Fruit fly (Drosophila melanogaster): ENCODE results near the gene org-1.
A peak's percentile ranks its signal among the peaks of the same experiment; 100 is the strongest.

The org-1 gene

DNA sequence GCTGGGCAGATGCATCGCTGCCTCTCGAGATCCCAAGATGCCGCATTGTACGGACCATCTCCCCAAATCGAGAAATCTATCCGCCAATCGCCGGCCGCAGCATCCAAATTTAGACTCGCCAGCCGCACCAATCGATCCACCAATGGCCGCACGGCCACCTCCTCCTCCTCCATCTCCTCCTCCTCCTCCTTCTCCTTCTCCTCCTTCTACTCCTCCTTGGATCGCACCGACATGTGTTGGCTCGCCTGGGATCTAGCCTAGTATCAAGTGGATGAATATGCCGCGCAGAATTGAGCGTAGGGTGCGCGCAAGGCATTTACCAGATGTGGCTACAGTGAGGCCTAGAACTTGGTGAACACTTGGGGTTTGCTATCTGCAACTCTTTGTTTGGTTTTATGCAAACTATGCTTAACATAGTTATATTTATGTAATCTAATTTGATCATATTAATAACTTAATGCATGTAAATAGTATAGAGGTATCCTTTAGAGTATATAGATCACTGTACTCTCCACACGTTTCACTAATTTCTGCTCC is at the start of gene org-1:
Gene org-1, minus strand, starts transcription at position 51 of the 537 bp plus-strand sequence.
- TF ChIP-seq CG17801 (GFP tag; optimal IDR thresholded peaks at IDR 0.05; ENCODE audit: partially characterized antibody) = peak; percentile 89

DNA sequence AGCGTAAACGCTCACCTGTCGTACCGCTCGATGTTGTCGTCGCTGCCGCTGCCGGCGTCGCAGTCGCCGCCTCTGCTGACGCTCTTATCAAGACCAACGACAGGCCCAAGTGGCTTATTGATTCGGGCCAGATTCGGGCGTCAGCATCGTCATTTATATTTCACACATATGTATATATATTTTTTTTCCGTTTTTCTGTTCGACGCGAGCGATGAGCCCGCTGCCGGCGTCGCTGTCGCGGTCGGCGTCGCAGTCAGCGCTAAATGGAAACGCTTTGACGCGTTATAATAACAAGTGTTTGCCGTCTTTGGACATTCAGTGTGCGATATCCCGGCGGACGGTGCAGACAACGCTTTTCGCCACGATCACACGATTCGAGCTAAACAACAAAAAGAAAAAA is 47.2 kb upstream of the org-1 start:
- no peak for TF ChIP-seq CG17801 (GFP tag; optimal IDR thresholded peaks at IDR 0.05; ENCODE audit: partially characterized antibody)

DNA sequence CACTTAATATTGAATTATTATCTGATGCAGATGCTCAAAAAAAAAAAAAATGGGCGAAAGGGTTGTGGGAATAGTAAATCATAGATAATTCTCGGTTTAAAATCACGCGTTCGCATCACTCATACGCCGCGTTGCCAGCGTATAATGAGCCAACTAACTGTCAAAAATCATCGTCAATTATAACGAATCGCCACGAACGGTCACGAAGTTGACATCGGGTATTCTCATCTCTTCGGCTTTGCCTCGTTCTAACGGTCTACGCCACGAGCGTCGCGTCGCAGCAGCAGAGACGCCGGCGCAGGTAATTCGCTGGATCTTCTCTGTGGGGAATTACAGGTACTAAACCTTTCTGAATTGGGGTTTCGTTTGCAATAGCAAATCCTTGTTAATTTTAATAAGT is 46.5 kb upstream of the org-1 start:
- no peak for TF ChIP-seq CG17801 (GFP tag; optimal IDR thresholded peaks at IDR 0.05; ENCODE audit: partially characterized antibody)

DNA sequence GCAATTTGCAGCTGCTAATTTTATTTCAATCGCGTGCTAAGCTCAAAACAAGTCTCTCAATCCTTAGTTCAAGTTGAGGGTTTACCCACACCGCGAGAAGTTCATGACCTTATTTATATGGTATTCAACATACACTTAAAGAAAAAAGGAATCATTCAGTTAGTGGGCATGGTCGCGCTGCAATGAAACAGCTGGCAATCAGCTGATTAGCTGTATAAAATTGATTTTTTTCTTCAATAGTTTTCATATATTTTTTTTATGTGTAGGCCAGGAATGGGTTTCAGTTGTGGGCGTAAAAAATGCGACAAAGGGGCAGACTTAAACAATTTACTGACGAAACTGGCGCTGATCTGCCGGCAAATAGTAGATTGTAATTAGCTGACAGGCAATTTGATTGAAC is 44.3 kb upstream of the org-1 start:
- no peak for TF ChIP-seq CG17801 (GFP tag; optimal IDR thresholded peaks at IDR 0.05; ENCODE audit: partially characterized antibody)

DNA sequence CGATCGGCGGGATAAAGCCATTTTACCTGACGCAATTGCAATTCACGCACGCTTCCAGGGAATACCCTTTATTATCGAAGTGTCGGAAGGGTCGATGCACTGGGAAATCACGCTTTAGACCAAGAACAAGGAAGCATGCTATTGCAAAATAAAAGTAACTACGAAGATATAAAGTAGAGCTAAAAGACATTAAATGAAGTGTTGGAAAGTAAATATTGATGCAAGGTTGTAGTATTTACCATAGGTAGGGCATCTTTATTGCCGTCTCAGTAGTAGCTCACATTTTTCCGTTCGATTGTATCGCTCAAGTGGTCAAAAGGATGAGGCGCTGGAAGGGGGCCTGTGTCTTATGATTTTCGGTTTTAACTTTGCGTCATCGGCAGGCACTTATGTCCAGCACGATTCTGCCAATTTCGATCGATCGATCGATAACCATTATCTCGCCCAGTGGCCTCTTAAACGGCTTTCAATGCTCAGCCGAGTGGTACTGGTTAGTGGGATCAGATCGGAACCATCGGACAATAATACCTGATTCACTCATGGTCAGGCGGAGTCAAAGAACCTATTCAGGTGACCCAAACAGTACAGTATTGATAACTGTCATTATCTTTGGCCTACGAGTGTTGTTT is 42.8 kb upstream of the org-1 start:
- no peak for TF ChIP-seq CG17801 (GFP tag; optimal IDR thresholded peaks at IDR 0.05; ENCODE audit: partially characterized antibody)

DNA sequence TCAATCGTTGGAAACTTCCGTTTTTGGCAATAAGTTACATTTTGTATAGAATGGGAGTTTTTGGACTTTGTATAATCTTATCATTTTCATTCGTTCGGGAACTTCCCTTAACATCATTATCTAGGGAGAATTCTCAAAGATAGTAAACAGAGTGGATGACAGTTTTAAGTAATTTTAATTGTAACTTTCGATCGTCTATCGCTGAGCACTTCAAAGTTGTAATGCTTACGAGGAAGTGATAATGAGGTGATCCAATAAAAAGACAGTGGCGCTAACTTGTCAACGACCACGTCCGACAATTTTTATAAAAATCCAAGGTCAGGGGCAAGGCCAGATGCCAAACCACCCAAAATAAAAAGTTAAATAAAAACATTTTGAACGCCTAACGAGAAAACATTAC is 41.5 kb upstream of the org-1 start:
- TF ChIP-seq CG17801 (GFP tag; optimal IDR thresholded peaks at IDR 0.05; ENCODE audit: partially characterized antibody) = no peak

DNA sequence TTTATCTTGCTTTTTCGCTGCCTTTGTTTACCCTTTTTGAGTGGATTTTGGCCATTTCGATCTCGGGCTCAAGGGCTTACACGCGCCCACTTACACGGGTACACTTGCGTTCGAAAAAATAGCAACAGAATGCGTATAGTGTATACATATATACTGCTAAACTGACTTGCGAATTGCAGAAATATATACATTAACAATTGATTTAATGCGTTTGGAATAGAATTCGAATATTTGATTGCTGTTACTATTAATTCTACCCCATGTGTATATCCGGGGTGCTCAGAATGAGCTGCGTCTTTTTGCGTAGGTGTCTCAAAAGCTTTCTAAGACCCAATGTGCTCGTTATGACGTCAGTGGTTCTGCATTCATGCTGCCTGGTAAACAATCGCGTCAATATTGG is 38.6 kb upstream of the org-1 start:
- TF ChIP-seq CG17801 (GFP tag; optimal IDR thresholded peaks at IDR 0.05; ENCODE audit: partially characterized antibody) = no peak

DNA sequence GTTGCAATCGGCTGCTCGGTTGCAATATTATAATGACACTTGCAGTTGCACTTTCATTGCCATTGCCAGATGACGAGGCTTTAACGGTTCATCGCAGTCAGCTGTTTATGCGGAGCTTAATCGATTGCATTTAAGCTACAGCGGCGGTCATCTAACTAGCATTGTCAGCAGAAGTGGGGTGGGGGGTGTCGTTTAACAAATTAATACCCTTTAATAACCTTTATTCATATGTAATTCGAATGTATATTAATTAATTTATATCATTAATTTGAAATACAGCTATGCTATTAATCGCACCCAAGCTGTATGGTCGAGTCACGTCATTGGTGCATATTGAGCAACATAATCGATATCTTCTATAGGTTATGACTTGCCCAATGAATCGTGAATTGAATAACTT is 38.0 kb upstream of the org-1 start:
- no peak for TF ChIP-seq CG17801 (GFP tag; optimal IDR thresholded peaks at IDR 0.05; ENCODE audit: partially characterized antibody)

DNA sequence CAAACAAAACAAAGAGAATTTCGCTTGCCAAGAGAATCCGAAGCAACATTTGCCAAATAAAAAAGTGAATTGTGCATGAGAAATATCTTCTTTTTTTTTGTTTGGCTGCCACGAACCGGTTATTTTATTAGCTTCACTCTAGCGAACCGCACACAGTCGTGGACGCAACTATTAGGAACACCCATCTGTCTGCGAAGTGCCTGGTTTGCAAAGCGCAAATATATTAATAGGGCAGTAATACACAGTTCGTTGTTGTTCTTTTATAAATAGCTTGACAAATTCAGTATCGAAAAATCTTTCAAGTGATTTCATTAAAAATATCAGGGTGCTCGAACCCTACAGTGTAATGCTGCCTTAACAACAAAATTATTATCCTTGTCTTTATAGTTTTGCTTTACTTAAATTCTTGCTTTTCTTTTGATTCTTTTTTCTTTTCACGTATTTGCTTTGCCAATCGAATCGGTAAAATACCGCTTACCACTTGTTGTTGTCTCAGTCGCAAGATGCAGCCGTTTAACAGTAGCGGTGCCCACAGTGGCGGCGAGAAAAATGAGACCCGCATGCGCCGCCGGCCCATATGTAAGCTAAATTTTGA is 36.7 kb upstream of the org-1 start:
- no peak for TF ChIP-seq CG17801 (GFP tag; optimal IDR thresholded peaks at IDR 0.05; ENCODE audit: partially characterized antibody)

DNA sequence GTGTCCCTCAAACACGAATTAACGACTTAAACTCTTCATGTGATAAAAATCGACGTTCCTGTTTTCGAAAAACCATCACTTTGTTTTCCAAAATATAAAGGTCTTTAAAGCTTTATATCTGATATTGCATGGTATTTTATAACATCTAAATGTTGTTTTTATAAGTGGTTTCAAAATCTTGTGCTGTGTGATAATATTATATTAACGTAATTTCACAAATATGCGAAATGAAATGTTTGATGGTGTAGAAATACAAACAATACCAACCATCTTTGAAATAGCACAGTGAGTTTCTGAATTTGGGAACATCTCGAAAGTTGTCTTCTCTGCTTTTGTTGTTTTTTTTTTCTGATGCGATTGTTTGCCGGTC is 36.1 kb upstream of the org-1 start:
- no peak for TF ChIP-seq CG17801 (GFP tag; optimal IDR thresholded peaks at IDR 0.05; ENCODE audit: partially characterized antibody)

DNA sequence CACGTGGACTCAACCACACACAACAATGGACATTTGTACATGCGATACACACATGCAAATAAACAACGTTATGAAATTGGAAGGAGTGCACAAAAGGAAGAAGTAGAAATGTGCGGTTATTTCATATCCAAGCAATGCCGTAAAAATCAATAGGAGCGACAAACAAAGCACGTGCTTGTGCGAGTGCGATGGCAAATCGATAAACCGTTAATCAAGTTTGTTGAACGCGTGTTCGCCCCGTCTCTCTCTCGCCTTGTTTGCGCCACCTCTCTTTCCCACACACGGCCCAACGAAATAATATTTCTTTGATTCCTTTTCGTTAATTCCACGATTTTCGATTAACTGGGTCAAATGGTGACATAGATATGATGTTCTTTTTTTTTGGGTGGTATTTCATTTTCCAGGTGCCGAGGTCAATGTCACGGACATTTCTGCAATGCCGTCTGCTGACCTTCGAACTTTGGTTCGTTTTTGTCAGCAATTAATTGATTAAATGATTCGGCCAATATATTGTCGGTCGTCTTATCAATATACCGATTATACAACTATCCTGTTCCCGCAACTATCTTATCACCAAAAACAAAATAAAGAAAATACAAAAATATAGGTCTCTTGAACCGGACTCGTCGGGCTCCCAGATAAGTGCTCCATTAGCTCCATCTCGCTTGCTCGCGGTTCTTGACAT is 35.6 kb upstream of the org-1 start:
- no peak for TF ChIP-seq CG17801 (GFP tag; optimal IDR thresholded peaks at IDR 0.05; ENCODE audit: partially characterized antibody)

DNA sequence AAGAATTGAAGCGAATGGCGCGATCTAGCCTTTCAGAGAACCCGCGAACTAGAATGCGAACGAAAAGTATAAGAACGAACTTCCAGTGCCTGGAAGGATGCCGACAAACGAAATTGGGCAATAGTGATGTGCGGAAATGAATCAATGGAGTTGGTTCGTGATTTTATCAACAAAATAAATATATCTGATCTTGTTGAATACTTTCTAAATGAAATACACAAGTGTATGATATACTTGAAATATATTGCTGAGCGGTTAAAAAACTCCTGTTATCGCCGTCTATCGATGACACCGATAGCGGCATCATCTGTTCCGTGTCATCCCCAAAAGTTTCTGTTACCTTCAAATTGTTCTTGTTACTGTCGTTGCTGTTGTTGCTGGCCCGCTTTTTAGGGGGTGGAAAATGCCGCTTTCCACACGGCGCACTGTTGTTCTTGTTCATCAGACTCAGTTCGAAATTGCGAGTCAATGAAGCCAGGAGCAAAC is 34.7 kb upstream of the org-1 start, which contains the start of gene otu:
Gene otu, minus strand, starts transcription at position 51 of the 486 bp plus-strand sequence.
- no peak for TF ChIP-seq CG17801 (GFP tag; optimal IDR thresholded peaks at IDR 0.05; ENCODE audit: partially characterized antibody)

DNA sequence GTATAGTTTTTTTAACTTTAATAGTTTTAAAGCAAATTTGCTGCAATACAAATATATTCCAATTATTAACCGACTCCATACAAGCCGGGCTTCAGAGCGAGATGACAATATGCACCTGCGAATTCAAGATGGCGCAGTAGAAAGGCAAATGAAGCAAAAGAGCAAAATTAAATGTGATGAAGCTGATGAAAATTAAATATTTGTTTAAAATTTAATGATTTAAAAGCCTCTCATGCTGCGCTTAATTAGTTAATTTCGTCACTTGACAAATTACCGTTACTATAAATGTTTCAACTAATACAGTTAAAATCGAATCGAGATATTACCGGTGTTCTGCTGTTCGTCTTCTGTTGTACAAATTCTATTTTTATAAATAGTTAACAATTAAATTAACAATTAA is 34.2 kb upstream of the org-1 start, which contains the start of gene CG33181:
Gene CG33181, plus strand, starts transcription at position 301 of the 400 bp plus-strand sequence.
- no peak for TF ChIP-seq CG17801 (GFP tag; optimal IDR thresholded peaks at IDR 0.05; ENCODE audit: partially characterized antibody)

DNA sequence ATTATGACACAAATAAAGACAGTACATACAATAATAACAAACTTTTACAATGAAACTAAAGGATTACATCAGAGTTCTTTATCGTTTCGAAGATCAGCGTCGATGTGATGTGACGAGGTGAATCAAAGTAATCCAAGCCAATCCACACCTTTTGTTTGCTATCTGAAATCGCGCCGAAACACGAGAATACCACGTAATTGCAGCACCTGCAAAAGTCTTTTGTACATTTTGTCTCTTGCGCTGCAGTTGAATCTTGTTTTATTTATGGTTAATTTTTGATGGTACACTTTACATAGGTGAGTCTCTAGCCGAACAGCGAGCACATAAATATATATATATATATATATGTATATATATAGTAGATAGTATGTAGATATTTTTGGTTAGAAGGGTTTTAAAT is 29.9 kb upstream of the org-1 start:
- TF ChIP-seq CG17801 (GFP tag; optimal IDR thresholded peaks at IDR 0.05; ENCODE audit: partially characterized antibody) = no peak

DNA sequence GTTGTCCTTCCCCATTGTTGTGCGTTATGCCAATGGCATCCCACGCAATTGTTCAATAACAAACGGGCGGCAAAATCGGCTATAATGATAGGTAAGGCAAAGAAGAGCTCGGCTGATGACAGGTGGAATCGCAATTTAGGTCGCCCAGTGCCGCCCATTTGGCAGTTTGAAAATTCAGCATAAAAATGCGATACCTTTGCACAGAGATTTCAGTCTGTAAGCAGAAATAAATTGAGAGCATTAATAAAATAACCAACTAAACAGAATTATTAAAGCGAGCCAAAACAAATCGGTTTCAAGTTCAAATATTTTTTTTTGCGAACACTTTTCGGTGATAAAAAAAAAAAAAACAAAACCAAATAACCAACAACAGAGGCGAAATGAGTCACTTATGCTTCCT is 28.8 kb upstream of the org-1 start, which contains the start of gene CG33223:
Gene CG33223, minus strand, starts transcription at position 215 of the 400 bp plus-strand sequence.
- TF ChIP-seq CG17801 (GFP tag; optimal IDR thresholded peaks at IDR 0.05; ENCODE audit: partially characterized antibody) = no peak

DNA sequence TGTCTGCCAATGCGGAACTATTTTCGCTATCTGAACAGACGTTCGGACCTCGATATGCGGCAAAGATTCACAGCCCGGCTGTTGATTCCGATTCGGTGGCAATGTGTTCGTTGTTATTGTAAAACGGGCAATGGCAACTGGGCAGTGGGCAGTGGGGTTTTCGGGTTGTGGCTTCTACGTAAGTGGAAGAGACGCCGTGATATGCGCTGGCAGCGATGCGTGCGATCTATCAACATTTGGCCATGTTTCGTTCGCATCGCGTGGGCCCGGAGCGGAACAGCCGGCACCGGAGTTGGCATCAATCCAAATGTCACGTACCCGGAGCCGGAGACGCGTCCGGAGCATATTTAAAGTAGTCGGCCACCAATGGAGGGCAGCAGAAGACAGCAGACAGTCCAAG is 26.6 kb upstream of the org-1 start, which contains the start of gene Cp38:
Gene Cp38, plus strand, starts transcription at position 376 of the 400 bp plus-strand sequence.
- no peak for TF ChIP-seq CG17801 (GFP tag; optimal IDR thresholded peaks at IDR 0.05; ENCODE audit: partially characterized antibody)
